Worm (Caenorhabditis elegans): Measurements from ENCODE around the gene acr-7.

The acr-7 gene

ce11 chrII:7849697-7850096, at the start of gene acr-7:
Gene acr-7, minus strand, starts transcription at chrII:7849797.
- TF ChIP-seq ztf-16 (tag; optimal IDR thresholded peaks at IDR 0.05): no peak
- no peak for TF ChIP-seq hlh-15 (tag; optimal IDR thresholded peaks at IDR 0.05)
- TF ChIP-seq elt-4 (tag; optimal IDR thresholded peaks at IDR 0.05): no peak
- TF ChIP-seq ttx-3 (tag; optimal IDR thresholded peaks at IDR 0.05): no peak
- no peak for TF ChIP-seq pros-1 (tag; optimal IDR thresholded peaks at IDR 0.05)
- no peak for TF ChIP-seq gmeb-2 (tag; optimal IDR thresholded peaks at IDR 0.05)

ce11 chrII:7895190-7895589, 45.6 kb upstream of the acr-7 start:
- TF ChIP-seq unc-55 (GFP tag; optimal IDR thresholded peaks at IDR 0.05): peak; percentile 54
- no peak for TF ChIP-seq ceh-19 (GFP tag; optimal IDR thresholded peaks at IDR 0.05)

- TF ChIP-seq pha-2 (tag; optimal IDR thresholded peaks at IDR 0.05): no peak
- no peak for TF ChIP-seq F13H6.1 (tag; optimal IDR thresholded peaks at IDR 0.05)
- TF ChIP-seq ceh-34 (tag; optimal IDR thresholded peaks at IDR 0.05): peak; percentile 69
- no peak for TF ChIP-seq elt-4 (tag; optimal IDR thresholded peaks at IDR 0.05)
- TF ChIP-seq hlh-6 (tag; optimal IDR thresholded peaks at IDR 0.05): no peak
- no peak for TF ChIP-seq ceh-30 (tag; optimal IDR thresholded peaks at IDR 0.05)
- no peak for TF ChIP-seq eyg-1 (tag; optimal IDR thresholded peaks at IDR 0.05)
- TF ChIP-seq K02D7.2 (tag; optimal IDR thresholded peaks at IDR 0.05): no peak
Measured at ce11 chrII:7893648-7894047, 44.1 kb upstream of the acr-7 start.

ce11 chrII:7892761-7893272, 43.2 kb upstream of the acr-7 start, which contains the start of gene ptc-1:
Gene ptc-1, plus strand, starts transcription at chrII:7893222.
- TF ChIP-seq nfya-1 (tag; optimal IDR thresholded peaks at IDR 0.05) (no peak), T23F11.4 (GFP tag; optimal IDR thresholded peaks at IDR 0.05) (no peak), ama-1 (optimal IDR thresholded peaks at IDR 0.05) (no peak), ceh-2 (tag; optimal IDR thresholded peaks at IDR 0.05) (no peak), pat-9 (tag; optimal IDR thresholded peaks at IDR 0.05) (no peak), ceh-31 (tag; optimal IDR thresholded peaks at IDR 0.05) (no peak), nhr-11 (tag; optimal IDR thresholded peaks at IDR 0.05) (no peak), C38D4.7 (GFP tag; optimal IDR thresholded peaks at IDR 0.05) (no peak), nhr-232 (tag; optimal IDR thresholded peaks at IDR 0.05) (no peak), pqm-1 (tag; optimal IDR thresholded peaks at IDR 0.05) (no peak), pha-2 (tag; optimal IDR thresholded peaks at IDR 0.05) (no peak), ahr-1 (tag; optimal IDR thresholded peaks at IDR 0.05) (no peak), che-1 (tag; optimal IDR thresholded peaks at IDR 0.05) (no peak)

ce11 chrII:7891869-7892615, 42.4 kb upstream of the acr-7 start:
- no peak for TF ChIP-seq fkh-10 (GFP tag; optimal IDR thresholded peaks at IDR 0.05)
- no peak for TF ChIP-seq che-1 (tag; optimal IDR thresholded peaks at IDR 0.05)
- peak; percentile 55 for TF ChIP-seq pros-1 (tag; optimal IDR thresholded peaks at IDR 0.05)
- no peak for TF ChIP-seq F13H6.1 (tag; optimal IDR thresholded peaks at IDR 0.05)
- TF ChIP-seq syd-9 (tag; optimal IDR thresholded peaks at IDR 0.05): no peak
- TF ChIP-seq ceh-6 (GFP tag; optimal IDR thresholded peaks at IDR 0.05): no peak
- peak; percentile 1 for TF ChIP-seq ceh-14 (tag; optimal IDR thresholded peaks at IDR 0.05)
- TF ChIP-seq ceh-30 (tag; optimal IDR thresholded peaks at IDR 0.05): no peak
- no peak for TF ChIP-seq pha-2 (tag; optimal IDR thresholded peaks at IDR 0.05)
- no peak for TF ChIP-seq sox-4 (tag; optimal IDR thresholded peaks at IDR 0.05)
- no peak for TF ChIP-seq ets-4 (tag; optimal IDR thresholded peaks at IDR 0.05)
- TF ChIP-seq npax-4 (tag; optimal IDR thresholded peaks at IDR 0.05): no peak
- no peak for TF ChIP-seq ceh-34 (tag; optimal IDR thresholded peaks at IDR 0.05)
- no peak for TF ChIP-seq pax-1 (tag; optimal IDR thresholded peaks at IDR 0.05)
- TF ChIP-seq pat-9 (tag; optimal IDR thresholded peaks at IDR 0.05): no peak
- TF ChIP-seq ceh-18 (tag; optimal IDR thresholded peaks at IDR 0.05): peak; percentile 38
- TF ChIP-seq elt-4 (tag; optimal IDR thresholded peaks at IDR 0.05): no peak
- no peak for TF ChIP-seq eyg-1 (tag; optimal IDR thresholded peaks at IDR 0.05)
- no peak for TF ChIP-seq pha-4 (tag; optimal IDR thresholded peaks at IDR 0.05)
- peak; percentile 42 for TF ChIP-seq unc-42 (tag; optimal IDR thresholded peaks at IDR 0.05)
- TF ChIP-seq ceh-48 (tag; optimal IDR thresholded peaks at IDR 0.05): no peak
- no peak for TF ChIP-seq unc-86 (tag; optimal IDR thresholded peaks at IDR 0.05)
- no peak for TF ChIP-seq lim-6 (tag; optimal IDR thresholded peaks at IDR 0.05)
- peak; percentile 17 for TF ChIP-seq rnt-1 (tag; optimal IDR thresholded peaks at IDR 0.05)
- TF ChIP-seq ref-2 (tag; optimal IDR thresholded peaks at IDR 0.05): no peak
- TF ChIP-seq mec-3 (tag; optimal IDR thresholded peaks at IDR 0.05; ENCODE audit: borderline replicate concordance): no peak
- TF ChIP-seq C08G9.2 (tag; optimal IDR thresholded peaks at IDR 0.05): peak; percentile 23
